Worm (Caenorhabditis elegans) whole organism, L4/young adult: ENCODE measurements around the gene ruvb-1.

Experiments used
- W03F9.2 ChIP-seq: fragments of 150-350 bp; optimal IDR thresholded peaks from 2 replicates; lab custom pipeline; 2014; ENCODE audit warnings: missing biosample characterization, missing genetic modification characterization
- dao-5 ChIP-seq: sonication (generic microtip); optimal IDR thresholded peaks from 2 replicates; lab custom pipeline; 2016; ENCODE audit warnings: missing genotype, missing genetic modification characterization, moderate library complexity, missing compliant biosample characterization
- him-1 ChIP-seq: sonication (generic microtip); optimal IDR thresholded peaks from 2 replicates; lab custom pipeline; 2016; ENCODE audit warnings: missing genotype, missing genetic modification reagents, missing genetic modification characterization, missing compliant biosample characterization

ce11 chrV:10019083-10019624 lies 38.6 kb upstream of the ruvb-1 start:
- TF ChIP-seq dao-5 (no peak), him-1 (tag; lab: Kevin White, UChicago) (no peak), W03F9.2 (tag; lab: Kevin White, UChicago) (no peak)
